Worm (Caenorhabditis elegans) whole organism, young adult: ENCODE data around the gene dyn-1.
A peak's percentile ranks its signal among the peaks of the same experiment; 100 is the strongest.

Experiments used
- B0035.1 ChIP-seq: sonication (generic microtip); optimal IDR thresholded peaks from 2 replicates; lab custom pipeline; 2016; ENCODE audit warnings: missing genetic modification characterization, mild to moderate bottlenecking, missing compliant biosample characterization, missing genotype, missing genetic modification reagents
- C06A6.2 ChIP-seq: fragments of 200-800 bp; sonication (Bioruptor generic); conservative IDR thresholded peaks from 2 replicates; pipeline ENCODE4 v1.3.6; 2022; ENCODE audit warnings: missing genetic modification characterization, missing compliant biosample characterization
- C17E4.6 ChIP-seq: fragments of 200-800 bp; sonication (Bioruptor generic); IDR thresholded peaks from 2 replicates; pipeline ENCODE4 v1.3.6; 2022; ENCODE audit warnings: missing genetic modification reagents, missing genetic modification characterization, missing compliant biosample characterization
- F22D6.2 ChIP-seq: sonication (generic microtip); optimal IDR thresholded peaks from 2 replicates; lab custom pipeline; 2016; ENCODE audit warnings: mild to moderate bottlenecking, missing genetic modification characterization, missing compliant biosample characterization
- F33H1.4 ChIP-seq: fragments of 200-800 bp; sonication (Bioruptor generic); IDR thresholded peaks from 2 replicates; pipeline ENCODE4 v1.3.6; 2022; ENCODE audit warnings: missing genetic modification reagents, missing genetic modification characterization, missing compliant biosample characterization
- F37B4.10 ChIP-seq: fragments of 200-800 bp; sonication (Bioruptor generic); IDR thresholded peaks from 2 replicates; pipeline ENCODE4 v1.3.6; 2022; ENCODE audit warnings: missing genetic modification characterization, missing compliant biosample characterization
- F52B5.7 ChIP-seq: sonication (generic microtip); optimal IDR thresholded peaks from 2 replicates; lab custom pipeline; 2016; ENCODE audit warnings: mild to moderate bottlenecking, missing genetic modification characterization, missing compliant biosample characterization
- K12H6.12 ChIP-seq: fragments of 200-800 bp; sonication (Bioruptor generic); optimal IDR thresholded peaks from 2 replicates; lab custom pipeline; 2018; ENCODE audit warnings: mild to moderate bottlenecking, missing genetic modification characterization, missing compliant biosample characterization
- T26A5.8 ChIP-seq: sonication (generic microtip); optimal IDR thresholded peaks from 2 replicates; lab custom pipeline; 2016; ENCODE audit warnings: missing genetic modification characterization, missing compliant biosample characterization
- Y56A3A.18 ChIP-seq: fragments of 200-800 bp; sonication (Bioruptor generic); IDR thresholded peaks from 2 replicates; pipeline ENCODE4 v1.3.6; 2022; ENCODE audit warnings: missing genetic modification reagents, missing genetic modification characterization, missing compliant biosample characterization
- Y67H2A.10 ChIP-seq: fragments of 200-800 bp; sonication (Bioruptor generic); conservative IDR thresholded peaks from 2 replicates; pipeline ENCODE4 v1.3.6; 2022; ENCODE audit warnings: missing genetic modification reagents, missing genetic modification characterization, missing compliant biosample characterization
- aptf-2 ChIP-seq: fragments of 200-800 bp; sonication (Bioruptor generic); conservative IDR thresholded peaks from 2 replicates; pipeline ENCODE4 v1.3.6; 2022; ENCODE audit warnings: missing genetic modification reagents, missing genetic modification characterization, missing compliant biosample characterization
- atf-7 ChIP-seq: sonication (generic microtip); optimal IDR thresholded peaks from 2 replicates; lab custom pipeline; 2017; ENCODE audit warnings: mild to moderate bottlenecking, missing genetic modification characterization, missing compliant biosample characterization
- attf-3 ChIP-seq: fragments of 200-800 bp; sonication (Bioruptor generic); conservative IDR thresholded peaks from 2 replicates; pipeline ENCODE4 v1.3.6; 2022; ENCODE audit warnings: missing genetic modification reagents, missing genetic modification characterization, missing compliant biosample characterization
- attf-6 ChIP-seq: fragments of 200-800 bp; sonication (Bioruptor generic); IDR thresholded peaks from 2 replicates; pipeline ENCODE4 v1.3.6; 2022; ENCODE audit warnings: missing genetic modification reagents, missing genetic modification characterization, missing compliant biosample characterization
- bed-2 ChIP-seq: fragments of 200-800 bp; sonication (Bioruptor generic); IDR thresholded peaks from 2 replicates; pipeline ENCODE4 v1.3.6; 2022; ENCODE audit warnings: missing genetic modification reagents, missing genetic modification characterization, missing compliant biosample characterization
- cebp-1 ChIP-seq, 2 experiments: fragments of 200-800 bp in 1 of 2; sonication (Bioruptor generic) in 1 of 2; sonication (generic microtip) in 1 of 2; IDR thresholded peaks in 1 of 2; optimal IDR thresholded peaks in 1 of 2; 2 replicates each; pipeline versions ENCODE4 v1.3.6 to Lab custom; 2017 to 2022; ENCODE audit warnings: missing compliant biosample characterization in 2 of 2, missing genetic modification characterization in 2 of 2, mild to moderate bottlenecking in 1 of 2, missing genetic modification reagents in 1 of 2, moderate library complexity in 1 of 2
- ceh-27 ChIP-seq: fragments of 200-800 bp; sonication (Bioruptor generic); optimal IDR thresholded peaks from 2 replicates; lab custom pipeline; 2018; ENCODE audit warnings: mild to moderate bottlenecking, missing genetic modification characterization, moderate library complexity, missing compliant biosample characterization
- ceh-40 ChIP-seq: fragments of 200-800 bp; sonication (Bioruptor generic); IDR thresholded peaks from 2 replicates; pipeline ENCODE4 v1.3.6; 2022; ENCODE audit warnings: missing genetic modification characterization, missing compliant biosample characterization
- ceh-58 ChIP-seq: fragments of 200-800 bp; sonication (Bioruptor generic); IDR thresholded peaks from 2 replicates; pipeline ENCODE4 v1.3.6; 2022; ENCODE audit warnings: missing genetic modification characterization, missing compliant biosample characterization
- dpl-1 ChIP-seq: fragments of 150-350 bp; optimal IDR thresholded peaks from 2 replicates; lab custom pipeline; 2014; ENCODE audit warnings: missing biosample characterization, missing genetic modification reagents, missing genetic modification characterization
- efl-1 ChIP-seq: fragments of 150-350 bp; optimal IDR thresholded peaks from 2 replicates; lab custom pipeline; 2014; ENCODE audit warnings: missing biosample characterization, missing genetic modification reagents, missing genetic modification characterization
- egl-18 ChIP-seq: fragments of 200-800 bp; sonication (Bioruptor generic); IDR thresholded peaks from 2 replicates; pipeline ENCODE4 v1.3.6; 2022; ENCODE audit warnings: missing genetic modification reagents, missing genetic modification characterization, missing compliant biosample characterization
- ekl-4 ChIP-seq: fragments of 200-800 bp; sonication (Bioruptor generic); IDR thresholded peaks from 2 replicates; pipeline ENCODE4 v1.3.6; 2022; ENCODE audit warnings: missing genetic modification reagents, missing genetic modification characterization, missing compliant biosample characterization
- ets-4 ChIP-seq: fragments of 200-800 bp; sonication (Bioruptor generic); optimal IDR thresholded peaks from 2 replicates; lab custom pipeline; 2018; ENCODE audit warnings: mild to moderate bottlenecking, missing genetic modification characterization, missing compliant biosample characterization
- fkh-3 ChIP-seq: sonication (generic microtip); optimal IDR thresholded peaks from 2 replicates; lab custom pipeline; 2016; ENCODE audit warnings: mild to moderate bottlenecking, missing genetic modification characterization, missing compliant biosample characterization
- hlh-26 ChIP-seq: fragments of 200-800 bp; sonication (Bioruptor generic); conservative IDR thresholded peaks from 2 replicates; pipeline ENCODE4 v1.3.6; 2022; ENCODE audit warnings: missing genetic modification reagents, missing genetic modification characterization, missing compliant biosample characterization
- hmg-1.2 ChIP-seq: fragments of 200-800 bp; sonication (Bioruptor generic); IDR thresholded peaks from 2 replicates; pipeline ENCODE4 v1.3.6; 2022; ENCODE audit warnings: missing genetic modification reagents, missing genetic modification characterization, missing compliant biosample characterization
- hsf-1 ChIP-seq: fragments of 200-800 bp; sonication (Bioruptor generic); IDR thresholded peaks from 2 replicates; pipeline ENCODE4 v1.3.6; 2022; ENCODE audit warnings: missing genetic modification reagents, missing genetic modification characterization, missing compliant biosample characterization
- let-526 ChIP-seq: fragments of 200-800 bp; sonication (Bioruptor generic); IDR thresholded peaks from 2 replicates; pipeline ENCODE4 v1.3.6; 2022; ENCODE audit warnings: missing genetic modification reagents, missing genetic modification characterization, missing compliant biosample characterization
- lin-54 ChIP-seq: fragments of 200-800 bp; sonication (Bioruptor generic); optimal IDR thresholded peaks from 2 replicates; lab custom pipeline; 2018; ENCODE audit warnings: mild to moderate bottlenecking, missing genetic modification characterization, missing compliant biosample characterization
- madf-8 ChIP-seq: fragments of 200-800 bp; sonication (Bioruptor generic); conservative IDR thresholded peaks from 2 replicates; pipeline ENCODE4 v1.3.6; 2022; ENCODE audit warnings: missing genetic modification reagents, missing genetic modification characterization, missing compliant biosample characterization
- mes-4 ChIP-seq: sonication (generic microtip); optimal IDR thresholded peaks from 2 replicates; lab custom pipeline; 2016; ENCODE audit warnings: missing genotype, missing genetic modification characterization, missing compliant biosample characterization
- mxl-1 ChIP-seq: sonication (generic microtip); optimal IDR thresholded peaks from 2 replicates; lab custom pipeline; 2016; ENCODE audit warnings: missing genetic modification characterization, missing compliant biosample characterization
- nfya-1 ChIP-seq: sonication (generic microtip); optimal IDR thresholded peaks from 2 replicates; lab custom pipeline; 2017; ENCODE audit warnings: antibody characterized with exemption, missing compliant biosample characterization, missing genetic modification characterization, borderline replicate concordance; ENCODE audit not compliant: insufficient read depth
- nhr-120 ChIP-seq: fragments of 200-800 bp; sonication (Bioruptor generic); IDR thresholded peaks from 2 replicates; pipeline ENCODE4 v1.3.6; 2022; ENCODE audit warnings: missing genetic modification characterization, missing compliant biosample characterization
- nhr-80 ChIP-seq: sonication (generic microtip); optimal IDR thresholded peaks from 2 replicates; lab custom pipeline; 2016; ENCODE audit warnings: missing genetic modification characterization, missing compliant biosample characterization
- rec-8 ChIP-seq, 2 experiments: sonication (generic microtip); optimal IDR thresholded peaks; 2 replicates each; lab custom pipeline; 2016; ENCODE audit warnings: mild to moderate bottlenecking in 2 of 2, missing genetic modification characterization in 2 of 2, missing genetic modification reagents in 2 of 2, missing genotype in 2 of 2, missing biosample characterization in 1 of 2, missing compliant biosample characterization in 1 of 2, moderate library complexity in 1 of 2
- rpc-1 ChIP-seq, 2 experiments: fragments of 150-350 bp in 1 of 2; sonication (generic microtip) in 1 of 2; optimal IDR thresholded peaks; 2 replicates each; lab custom pipeline; 2014 to 2018; ENCODE audit warnings: missing biosample characterization in 1 of 2, missing genetic modification characterization in 1 of 2, missing genetic modification reagents in 1 of 2, missing genotype in 1 of 2
- sdz-38 ChIP-seq: sonication (generic microtip); optimal IDR thresholded peaks from 2 replicates; lab custom pipeline; 2016; ENCODE audit warnings: missing genotype, missing genetic modification characterization, missing compliant biosample characterization
- sea-2 ChIP-seq: fragments of 200-800 bp; sonication (Bioruptor generic); IDR thresholded peaks from 2 replicates; pipeline ENCODE4 v1.3.6; 2022; ENCODE audit warnings: missing genetic modification characterization, missing compliant biosample characterization
- snpc-1.1 ChIP-seq: sonication (generic microtip); optimal IDR thresholded peaks from 2 replicates; lab custom pipeline; 2017; ENCODE audit warnings: missing genetic modification characterization, mild to moderate bottlenecking, missing compliant biosample characterization, antibody characterized with exemption, moderate library complexity, missing genotype, missing genetic modification reagents; ENCODE audit not compliant: insufficient read depth
- tlf-1 ChIP-seq: fragments of 200-800 bp; sonication (Bioruptor generic); optimal IDR thresholded peaks from 2 replicates; lab custom pipeline; 2018; ENCODE audit warnings: mild to moderate bottlenecking, missing genetic modification characterization, missing compliant biosample characterization
- unc-62 ChIP-seq: fragments of 150-350 bp; optimal IDR thresholded peaks from 2 replicates; lab custom pipeline; 2014; ENCODE audit warnings: missing biosample characterization, missing genetic modification reagents, missing genetic modification characterization
- zfh-2 ChIP-seq: fragments of 200-800 bp; sonication (Bioruptor generic); conservative IDR thresholded peaks from 2 replicates; pipeline ENCODE4 v1.3.6; 2022; ENCODE audit warnings: missing genetic modification reagents, missing genetic modification characterization, missing compliant biosample characterization
- zim-3 ChIP-seq: sonication (generic microtip); optimal IDR thresholded peaks from 2 replicates; lab custom pipeline; 2017; ENCODE audit warnings: mild to moderate bottlenecking, missing genetic modification characterization, moderate library complexity, missing compliant biosample characterization
- ztf-18 ChIP-seq: sonication (generic microtip); optimal IDR thresholded peaks from 2 replicates; lab custom pipeline; 2016; ENCODE audit warnings: missing genotype, mild to moderate bottlenecking, missing genetic modification characterization, missing compliant biosample characterization
- ztf-22 ChIP-seq: fragments of 200-800 bp; sonication (Bioruptor generic); optimal IDR thresholded peaks from 2 replicates; lab custom pipeline; 2018; ENCODE audit warnings: mild to moderate bottlenecking, missing genetic modification characterization, moderate library complexity, missing compliant biosample characterization

dyn-1 gene

ce11 chrX:15610527-15611091 lies 41.9 kb downstream of the dyn-1 start (continued):
- TF ChIP-seq ceh-27 (GFP tag; lab: Kevin White, UChicago) (no peak), sdz-38 (peak; percentile 51), unc-62 (GFP tag; lab: Kevin White, UChicago) (peak; percentile 49), Y56A3A.18 (GFP tag; lab: Robert Waterston, UW) (peak; percentile 24; the same call in 1 of the 2 replicates), sea-2 (GFP tag; lab: Robert Waterston, UW) (no peak), F52B5.7 (tag; lab: Kevin White, UChicago) (no peak), zfh-2 (no peak), dpl-1 (no peak), ceh-58 (no peak), nhr-80 (tag; lab: Kevin White, UChicago) (peak; percentile 98), lin-54 (GFP tag; lab: Kevin White, UChicago) (peak; percentile 15), Y67H2A.10 (GFP tag; lab: Robert Waterston, UW) (no peak), atf-7 (tag; lab: Kevin White, UChicago) (peak; percentile 71), mes-4 (tag; lab: Kevin White, UChicago) (no peak), C06A6.2 (GFP tag; lab: Robert Waterston, UW) (peak; percentile 51; the same call in 1 of the 2 replicates), mxl-1 (tag; lab: Kevin White, UChicago) (no peak), C17E4.6 (GFP tag; lab: Robert Waterston, UW) (no peak), bed-2 (no peak), ztf-18 (tag; lab: Kevin White, UChicago) (no peak), zim-3 (tag; lab: Kevin White, UChicago) (no peak), cebp-1 (GFP tag; IDR thresholded peaks at IDR 0.05; lab: Robert Waterston, UW) (peak; percentile 99), cebp-1 (tag; optimal IDR thresholded peaks at IDR 0.05; lab: Kevin White, UChicago) (peak; percentile 99), efl-1 (GFP tag; lab: Kevin White, UChicago) (no peak), hmg-1.2 (GFP tag; lab: Robert Waterston, UW) (peak; percentile 20; the same call in 1 of the 2 replicates), rpc-1 (optimal IDR thresholded peaks at IDR 0.05; lab: Kevin White, UChicago) (no peak), rpc-1 (tag; optimal IDR thresholded peaks at IDR 0.05; lab: Kevin White, UChicago) (no peak), F37B4.10 (no peak), ets-4 (peak; percentile 32), aptf-2 (no peak), nhr-120 (GFP tag; lab: Robert Waterston, UW) (no peak), attf-3 (GFP tag; lab: Robert Waterston, UW) (no peak), egl-18 (GFP tag; lab: Robert Waterston, UW) (no peak), ztf-22 (GFP tag; lab: Kevin White, UChicago) (peak; percentile 77), hsf-1 (no peak), fkh-3 (tag; lab: Kevin White, UChicago) (no peak), F22D6.2 (no peak), B0035.1 (no peak), rec-8 (tag; optimal IDR thresholded peaks at IDR 0.05; lab: Kevin White, UChicago) (no peak), ekl-4 (GFP tag; lab: Robert Waterston, UW) (no peak), hlh-26 (GFP tag; lab: Robert Waterston, UW) (no peak), T26A5.8 (tag; lab: Kevin White, UChicago) (no peak), tlf-1 (peak; percentile 46), K12H6.12 (tag; lab: Kevin White, UChicago) (peak; percentile 38), attf-6 (GFP tag; lab: Robert Waterston, UW) (no peak), F33H1.4 (GFP tag; lab: Robert Waterston, UW) (no peak), snpc-1.1 (tag; lab: Kevin White, UChicago) (no peak), let-526 (GFP tag; lab: Robert Waterston, UW) (peak; percentile 58; the same call in 1 of the 2 replicates), madf-8 (no peak), nfya-1 (no peak), ceh-40 (no peak)
